Fruit fly (Drosophila melanogaster) S2 (cell line): Measurements from ENCODE around the gene CG11889.

Source experiments
- CG8478 ChIP-seq: fragments of >200 bp; optimal IDR thresholded peaks from 2 replicates; lab custom pipeline; 2018
- CTCF ChIP-seq, 2 experiments: fragments of >200 bp; optimal IDR thresholded peaks; 2 replicates each; lab custom pipeline; 2018

DNA sequence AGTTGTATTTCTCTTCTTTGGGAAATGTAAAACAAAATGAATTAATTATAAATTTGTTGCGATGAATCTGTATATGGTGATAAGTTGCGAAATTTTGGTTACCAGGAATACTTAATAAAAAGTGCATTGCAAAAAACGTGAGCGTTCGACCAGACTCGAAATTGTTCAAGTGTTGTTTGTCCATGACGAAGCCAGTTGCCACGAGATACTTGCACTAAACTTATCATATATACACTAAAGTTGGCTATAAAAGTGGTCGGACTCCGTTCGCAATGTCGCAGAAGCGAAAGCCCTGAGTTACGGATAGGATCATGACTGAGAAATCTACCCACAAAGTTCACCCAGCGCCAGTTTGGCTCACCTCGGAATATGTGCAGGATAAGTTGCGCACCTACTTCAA lies 3.5 kb downstream of the CG11889 start, which contains the start of gene CG11878:
- TF ChIP-seq CG8478 (lab: Kevin White, UChicago) (no peak), CTCF (optimal IDR thresholded peaks at IDR 0.05; lab: Kevin White, UChicago) (no peak)
